Fruit fly (Drosophila melanogaster) whole organism, embryonic: Measurements from ENCODE around the gene CG3104.
A peak's percentile ranks its signal among the peaks of the same experiment; 100 is the strongest.

Experiments
- Awh ChIP-seq: fragments of 200-800 bp; sonication (Bioruptor generic); IDR thresholded peaks from 2 replicates; pipeline ENCODE4, ENCODE4 v1.3.6; 2022; ENCODE audit warnings: missing biosample characterization, missing genetic modification characterization
- B-H2 ChIP-seq: fragments of 200-800 bp; sonication (Bioruptor generic); optimal IDR thresholded peaks from 2 replicates; lab custom pipeline; 2018; ENCODE audit warnings: missing biosample characterization, mild to moderate bottlenecking, missing genetic modification characterization
- CG10654 ChIP-seq: fragments of 200-800 bp; sonication (Bioruptor generic); optimal IDR thresholded peaks from 2 replicates; lab custom pipeline; 2016; ENCODE audit warnings: missing biosample characterization, missing genetic modification characterization
- CG11398 ChIP-seq: fragments of 200-800 bp; sonication (Bioruptor generic); optimal IDR thresholded peaks from 2 replicates; lab custom pipeline; 2016; ENCODE audit warnings: missing biosample characterization, missing genetic modification characterization
- CG11695 ChIP-seq: fragments of 200-800 bp; sonication (Bioruptor generic); IDR thresholded peaks from 3 replicates; pipeline ENCODE4 v1.3.6; 2022; ENCODE audit warnings: missing biosample characterization, missing genetic modification characterization
- CG12071 ChIP-seq: fragments of 200-800 bp; sonication (Bioruptor generic); optimal IDR thresholded peaks from 3 replicates; lab custom pipeline; 2018; ENCODE audit warnings: missing biosample characterization, mild to moderate bottlenecking, missing genetic modification characterization
- CG12769 ChIP-seq: fragments of 200-800 bp; sonication (Bioruptor generic); optimal IDR thresholded peaks from 2 replicates; lab custom pipeline; 2019; ENCODE audit warnings: missing biosample characterization, mild to moderate bottlenecking, missing genetic modification characterization, moderate library complexity
- CG13287 ChIP-seq: fragments of 200-800 bp; sonication (Bioruptor generic); IDR thresholded peaks from 2 replicates; pipeline ENCODE4 v1.3.6; 2022; ENCODE audit warnings: missing biosample characterization, missing genetic modification characterization; ENCODE audit not compliant: partially characterized antibody
- CG13424 ChIP-seq: fragments of 200-800 bp; sonication (Bioruptor generic); optimal IDR thresholded peaks from 2 replicates; lab custom pipeline; 2019; ENCODE audit warnings: missing biosample characterization, mild to moderate bottlenecking, missing genetic modification characterization, moderate library complexity
- CG13894 ChIP-seq: fragments of 200-800 bp; sonication (Bioruptor generic); optimal IDR thresholded peaks from 3 replicates; lab custom pipeline; 2018; ENCODE audit warnings: missing biosample characterization, mild to moderate bottlenecking, missing genetic modification characterization, moderate library complexity
- CG14667 ChIP-seq: fragments of 200-800 bp; sonication (Bioruptor generic); IDR thresholded peaks from 2 replicates; pipeline ENCODE4 v1.3.6; 2022; ENCODE audit warnings: missing biosample characterization, missing genetic modification characterization
- CG15696 ChIP-seq: fragments of 200-800 bp; sonication (Bioruptor generic); optimal IDR thresholded peaks from 2 replicates; lab custom pipeline; 2019; ENCODE audit warnings: missing biosample characterization, mild to moderate bottlenecking, missing genetic modification characterization, moderate library complexity
- CG16779 ChIP-seq: fragments of 200-800 bp; sonication (Bioruptor generic); IDR thresholded peaks from 2 replicates; pipeline ENCODE4 v1.3.6; 2022; ENCODE audit warnings: missing biosample characterization, missing genetic modification characterization
- CG17186 ChIP-seq: fragments of 200-800 bp; sonication (Bioruptor generic); optimal IDR thresholded peaks from 3 replicates; lab custom pipeline; 2017; ENCODE audit warnings: missing biosample characterization, missing genetic modification reagents, missing genetic modification characterization
- CG18262 ChIP-seq: fragments of 200-800 bp; optimal IDR thresholded peaks from 3 replicates; lab custom pipeline; 2019; ENCODE audit warnings: missing biosample characterization, mild to moderate bottlenecking, missing genetic modification characterization, moderate library complexity
- CG18476 ChIP-seq: fragments of 200-800 bp; sonication (Bioruptor generic); optimal IDR thresholded peaks from 2 replicates; lab custom pipeline; 2016; ENCODE audit warnings: missing biosample characterization, mild to moderate bottlenecking, missing genetic modification characterization
- CG30403 ChIP-seq: fragments of 200-800 bp; sonication (Bioruptor generic); optimal IDR thresholded peaks from 3 replicates; lab custom pipeline; 2016; ENCODE audit warnings: missing biosample characterization, missing genetic modification characterization
- CG32767 ChIP-seq: fragments of 200-800 bp; sonication (Bioruptor generic); IDR thresholded peaks from 2 replicates; pipeline ENCODE4 v1.3.6; 2022; ENCODE audit warnings: missing biosample characterization, missing genetic modification characterization
- CG6689 ChIP-seq: fragments of 200-800 bp; sonication (Bioruptor generic); IDR thresholded peaks from 2 replicates; pipeline ENCODE4 v1.3.6; 2022; ENCODE audit warnings: missing biosample characterization, missing genetic modification characterization
- CG8089 ChIP-seq: fragments of 200-800 bp; sonication (Bioruptor generic); optimal IDR thresholded peaks from 3 replicates; lab custom pipeline; 2016; ENCODE audit warnings: missing biosample characterization, missing genetic modification characterization
- CG9215 ChIP-seq: fragments of 200-800 bp; sonication (Bioruptor generic); IDR thresholded peaks from 2 replicates; pipeline ENCODE4 v1.3.6; 2022; ENCODE audit warnings: missing biosample characterization, missing genetic modification characterization
- Camta ChIP-seq: fragments of 200-800 bp; sonication (Bioruptor generic); optimal IDR thresholded peaks from 2 replicates; lab custom pipeline; 2016; ENCODE audit warnings: missing biosample characterization, missing genetic modification characterization
- Chrac-16 ChIP-seq: fragments of 200-800 bp; sonication (Bioruptor generic); optimal IDR thresholded peaks from 3 replicates; lab custom pipeline; 2016; ENCODE audit warnings: missing biosample characterization, missing genetic modification characterization
- CkIIα-i1 ChIP-seq: fragments of 200-800 bp; sonication (Bioruptor generic); IDR thresholded peaks from 2 replicates; pipeline ENCODE4 v1.3.6; 2022; ENCODE audit warnings: missing biosample characterization, missing genetic modification characterization
- Dll ChIP-seq: fragments of 200-800 bp; sonication (Bioruptor generic); IDR thresholded peaks from 4 replicates; pipeline ENCODE4 v1.3.6; 2022; ENCODE audit warnings: missing biosample characterization, missing genetic modification characterization; ENCODE audit not compliant: partially characterized antibody
- Hmx ChIP-seq: fragments of 200-800 bp; sonication (Bioruptor generic); optimal IDR thresholded peaks from 2 replicates; lab custom pipeline; 2016; ENCODE audit warnings: missing biosample characterization, missing genetic modification characterization
- Pdp1 ChIP-seq, 2 experiments: fragments of 200-800 bp; sonication (Bioruptor generic); optimal IDR thresholded peaks; 3 replicates each; lab custom pipeline; 2016; ENCODE audit warnings: missing biosample characterization in 2 of 2, missing genetic modification characterization in 2 of 2, mild to moderate bottlenecking in 1 of 2, moderate library complexity in 1 of 2
- Six4 ChIP-seq: fragments of 200-800 bp; sonication (Bioruptor generic); optimal IDR thresholded peaks from 2 replicates; lab custom pipeline; 2016; ENCODE audit warnings: missing biosample characterization, missing genetic modification characterization
- chinmo ChIP-seq: fragments of 200-800 bp; sonication (Bioruptor generic); IDR thresholded peaks from 4 replicates; pipeline ENCODE4 v1.3.6; 2022; ENCODE audit warnings: missing biosample characterization, missing genetic modification characterization; ENCODE audit not compliant: partially characterized antibody
- ci ChIP-seq: fragments of 200-800 bp; sonication (Bioruptor generic); IDR thresholded peaks from 3 replicates; pipeline ENCODE4 v1.3.6; 2022; ENCODE audit warnings: missing biosample characterization, missing genetic modification characterization
- corto ChIP-seq: fragments of 200-800 bp; sonication (Bioruptor generic); optimal IDR thresholded peaks from 2 replicates; lab custom pipeline; 2016; ENCODE audit warnings: missing biosample characterization, mild to moderate bottlenecking, missing genetic modification characterization, moderate library complexity
- dpn ChIP-seq, 2 experiments: fragments of 200-800 bp; sonication (Bioruptor generic); optimal IDR thresholded peaks; 3 replicates each; lab custom pipeline; 2016; ENCODE audit warnings: missing biosample characterization in 2 of 2, missing genetic modification characterization in 2 of 2
- gce ChIP-seq: fragments of 200-800 bp; sonication (Bioruptor generic); IDR thresholded peaks from 3 replicates; pipeline ENCODE4 v1.3.6; 2022; ENCODE audit warnings: missing biosample characterization, missing genetic modification characterization
- jing ChIP-seq: fragments of 200-800 bp; sonication (Bioruptor generic); optimal IDR thresholded peaks from 2 replicates; lab custom pipeline; 2018; ENCODE audit warnings: missing biosample characterization, mild to moderate bottlenecking, missing genetic modification characterization
- jumu ChIP-seq: fragments of 200-800 bp; sonication (Bioruptor generic); optimal IDR thresholded peaks from 3 replicates; lab custom pipeline; 2016; ENCODE audit warnings: missing biosample characterization, missing genetic modification characterization
- klu ChIP-seq: fragments of 200-800 bp; sonication (Bioruptor generic); IDR thresholded peaks from 2 replicates; pipeline ENCODE4 v1.3.6; 2022; ENCODE audit warnings: missing biosample characterization, missing genetic modification characterization
- lov ChIP-seq, 2 experiments: fragments of 200-800 bp in 1 of 2; fragments of >200 bp in 1 of 2; sonication (Bioruptor generic) in 1 of 2; IDR thresholded peaks in 1 of 2; optimal IDR thresholded peaks in 1 of 2; 2 replicates in 1 of 2; 3 replicates in 1 of 2; pipeline versions ENCODE4 v1.3.6 to Lab custom; 2017 to 2022; ENCODE audit warnings: missing biosample characterization in 1 of 2, missing genetic modification characterization in 1 of 2
- mam ChIP-seq: fragments of 200-800 bp; sonication (Bioruptor generic); optimal IDR thresholded peaks from 3 replicates; lab custom pipeline; 2016; ENCODE audit warnings: missing biosample characterization, missing genetic modification characterization
- pum ChIP-seq: fragments of 200-800 bp; sonication (Bioruptor generic); optimal IDR thresholded peaks from 2 replicates; lab custom pipeline; 2016; ENCODE audit warnings: missing biosample characterization, missing genetic modification characterization
- repo ChIP-seq: fragments of 200-800 bp; sonication (Bioruptor generic); optimal IDR thresholded peaks from 2 replicates; lab custom pipeline; 2016; ENCODE audit warnings: missing biosample characterization, missing genetic modification characterization
- sc ChIP-seq, 3 experiments: fragments of >200 bp in 2 of 3; fragments of 200-800 bp in 1 of 3; sonication (Bioruptor generic) in 1 of 3; optimal IDR thresholded peaks; 2 replicates in 2 of 3; 3 replicates in 1 of 3; lab custom pipeline; 2017; ENCODE audit warnings: mild to moderate bottlenecking in 1 of 3, missing biosample characterization in 1 of 3, missing genetic modification characterization in 1 of 3, missing genetic modification reagents in 1 of 3
- sd ChIP-seq: fragments of 200-800 bp; sonication (Bioruptor generic); optimal IDR thresholded peaks from 3 replicates; lab custom pipeline; 2018; ENCODE audit warnings: missing biosample characterization, mild to moderate bottlenecking, missing genetic modification characterization, moderate library complexity
- sens-2 ChIP-seq: fragments of 200-800 bp; sonication (Bioruptor generic); IDR thresholded peaks from 2 replicates; pipeline ENCODE4 v1.3.6; 2022; ENCODE audit warnings: missing biosample characterization, missing genetic modification characterization
- sisA ChIP-seq: fragments of 200-800 bp; sonication (Bioruptor generic); IDR thresholded peaks from 2 replicates; pipeline ENCODE4 v1.3.6; 2022; ENCODE audit warnings: missing biosample characterization, missing genetic modification characterization
- sr ChIP-seq: fragments of 200-800 bp; sonication (Bioruptor generic); IDR thresholded peaks from 3 replicates; pipeline ENCODE4 v1.3.6; 2022; ENCODE audit warnings: missing biosample characterization, missing genetic modification characterization
- tll ChIP-seq, 2 experiments: fragments of 200-800 bp in 1 of 2; fragments of >200 bp in 1 of 2; sonication (Bioruptor generic) in 1 of 2; optimal IDR thresholded peaks; 2 replicates each; lab custom pipeline; 2017 to 2019; ENCODE audit warnings: missing biosample characterization in 2 of 2, missing genetic modification characterization in 2 of 2, mild to moderate bottlenecking in 1 of 2, moderate library complexity in 1 of 2
- wek ChIP-seq: fragments of 200-800 bp; sonication (Bioruptor generic); optimal IDR thresholded peaks from 3 replicates; lab custom pipeline; 2018; ENCODE audit warnings: missing biosample characterization, mild to moderate bottlenecking, missing genetic modification characterization, moderate library complexity
- zen ChIP-seq: fragments of 200-800 bp; sonication (Bioruptor generic); optimal IDR thresholded peaks from 3 replicates; lab custom pipeline; 2018; ENCODE audit warnings: missing biosample characterization, mild to moderate bottlenecking, missing genetic modification characterization, moderate library complexity

Gene CG3104

dm6 chr2L:2872968-2873728, 17.6 kb upstream of the CG3104 start (continued):
- TF ChIP-seq jing (GFP tag; lab: Kevin White, UChicago) (no peak), CG12769 (no peak), Camta (GFP tag; lab: Kevin White, UChicago) (no peak), zen (tag; lab: Kevin White, UChicago) (peak; percentile 6), CG30403 (GFP tag; lab: Kevin White, UChicago) (peak; percentile 33), sens-2 (no peak), B-H2 (GFP tag; lab: Kevin White, UChicago) (no peak), Pdp1 (GFP tag; optimal IDR thresholded peaks at IDR 0.05; lab: Kevin White, UChicago) (no peak), pum (GFP tag; lab: Kevin White, UChicago) (peak; percentile 12), Dll (GFP tag; lab: Robert Waterston, UW) (no peak), tll (GFP tag; optimal IDR thresholded peaks at IDR 0.05; lab: Kevin White, UChicago) (peak in 1 of 2 experiments; percentile 49), CG13287 (GFP tag; lab: Robert Waterston, UW) (no peak), CG14667 (no peak), wek (no peak), CG12071 (GFP tag; lab: Kevin White, UChicago) (no peak), CG18476 (GFP tag; lab: Kevin White, UChicago) (no peak), CG17186 (no peak), CG13424 (tag; lab: Kevin White, UChicago) (peak; percentile 8), sd (peak; percentile 23), mam (GFP tag; lab: Kevin White, UChicago) (peak; percentile 50), CG13894 (no peak), CG32767 (GFP tag; lab: Robert Waterston, UW) (no peak), CG16779 (GFP tag; lab: Robert Waterston, UW) (no peak), CG11398 (GFP tag; lab: Kevin White, UChicago) (no peak), dpn (GFP tag; optimal IDR thresholded peaks at IDR 0.05; lab: Kevin White, UChicago) (peak in 1 of 2 experiments; percentile 31), chinmo (GFP tag; lab: Robert Waterston, UW) (peak; percentile 79; the same call in 2 of the 4 replicates), CG6689 (no peak), lov (optimal IDR thresholded peaks at IDR 0.05; lab: Kevin White, UChicago) (no peak), lov (GFP tag; IDR thresholded peaks at IDR 0.05; lab: Robert Waterston, UW) (no peak), gce (no peak), repo (GFP tag; lab: Kevin White, UChicago) (no peak), ci (GFP tag; lab: Robert Waterston, UW) (peak; percentile 43; the same call in 2 of the 3 replicates), CG15696 (no peak), jumu (no peak), klu (no peak), CG8089 (GFP tag; lab: Kevin White, UChicago) (peak; percentile 33), Chrac-16 (GFP tag; lab: Kevin White, UChicago) (no peak), Awh (GFP tag; lab: Robert Waterston, UW) (no peak), CG9215 (GFP tag; lab: Robert Waterston, UW) (no peak), sc (optimal IDR thresholded peaks at IDR 0.05; lab: Kevin White, UChicago) (no peak), sc (GFP tag; optimal IDR thresholded peaks at IDR 0.05; lab: Kevin White, UChicago) (no peak), CG11695 (GFP tag; lab: Robert Waterston, UW) (0 out of 3 replicates have a peak, but pooled peaks have one; percentile 49), CkIIα-i1 (GFP tag; lab: Robert Waterston, UW) (no peak), Hmx (GFP tag; lab: Kevin White, UChicago) (no peak), CG10654 (no peak), sisA (no peak), CG18262 (tag; lab: Kevin White, UChicago) (peak; percentile 1), Six4 (GFP tag; lab: Kevin White, UChicago) (peak; percentile 5), sr (GFP tag; lab: Robert Waterston, UW) (peak; percentile 66; the same call in 1 of the 3 replicates), corto (GFP tag; lab: Kevin White, UChicago) (no peak)
